Worm (Caenorhabditis elegans) whole organism, young adult: ENCODE measurements around the gene ins-10.
A peak's percentile ranks its signal among the peaks of the same experiment; 100 is the strongest.

Experiments
- B0035.1 ChIP-seq: sonication (generic microtip); optimal IDR thresholded peaks from 2 replicates; lab custom pipeline; 2016; ENCODE audit warnings: missing genetic modification characterization, mild to moderate bottlenecking, missing compliant biosample characterization, missing genotype, missing genetic modification reagents
- B0261.1 ChIP-seq: sonication (generic microtip); optimal IDR thresholded peaks from 2 replicates; lab custom pipeline; 2016; ENCODE audit warnings: mild to moderate bottlenecking, missing genetic modification characterization, moderate library complexity, missing compliant biosample characterization
- C06A6.2 ChIP-seq: fragments of 200-800 bp; sonication (Bioruptor generic); conservative IDR thresholded peaks from 2 replicates; pipeline ENCODE4 v1.3.6; 2022; ENCODE audit warnings: missing genetic modification characterization, missing compliant biosample characterization
- D2030.7 ChIP-seq: fragments of 200-800 bp; sonication (Bioruptor generic); IDR thresholded peaks from 2 replicates; pipeline ENCODE4 v1.3.6; 2022; ENCODE audit warnings: missing genetic modification reagents, missing genetic modification characterization, missing compliant biosample characterization
- F10E7.11 ChIP-seq: sonication (generic microtip); optimal IDR thresholded peaks from 2 replicates; lab custom pipeline; 2017; ENCODE audit warnings: mild to moderate bottlenecking, missing genetic modification characterization, moderate library complexity, missing compliant biosample characterization
- F22D6.2 ChIP-seq: sonication (generic microtip); optimal IDR thresholded peaks from 2 replicates; lab custom pipeline; 2016; ENCODE audit warnings: mild to moderate bottlenecking, missing genetic modification characterization, missing compliant biosample characterization
- F37B4.10 ChIP-seq: fragments of 200-800 bp; sonication (Bioruptor generic); IDR thresholded peaks from 2 replicates; pipeline ENCODE4 v1.3.6; 2022; ENCODE audit warnings: missing genetic modification characterization, missing compliant biosample characterization
- F57C9.4 ChIP-seq: sonication (generic microtip); optimal IDR thresholded peaks from 2 replicates; lab custom pipeline; 2017; ENCODE audit warnings: mild to moderate bottlenecking, missing genetic modification characterization, missing compliant biosample characterization
- K11D2.4 ChIP-seq: fragments of 200-800 bp; sonication (Bioruptor generic); IDR thresholded peaks from 2 replicates; pipeline ENCODE4 v1.3.6; 2022; ENCODE audit warnings: missing genetic modification reagents, missing genetic modification characterization, missing compliant biosample characterization
- K12H6.12 ChIP-seq: fragments of 200-800 bp; sonication (Bioruptor generic); optimal IDR thresholded peaks from 2 replicates; lab custom pipeline; 2018; ENCODE audit warnings: mild to moderate bottlenecking, missing genetic modification characterization, missing compliant biosample characterization
- Y53G8AR.9 ChIP-seq: fragments of 200-800 bp; sonication (Bioruptor generic); conservative IDR thresholded peaks from 2 replicates; pipeline ENCODE4 v1.3.6; 2022; ENCODE audit warnings: missing genetic modification reagents, missing genetic modification characterization, missing compliant biosample characterization
- Y56A3A.18 ChIP-seq: fragments of 200-800 bp; sonication (Bioruptor generic); IDR thresholded peaks from 2 replicates; pipeline ENCODE4 v1.3.6; 2022; ENCODE audit warnings: missing genetic modification reagents, missing genetic modification characterization, missing compliant biosample characterization
- Y67H2A.10 ChIP-seq: fragments of 200-800 bp; sonication (Bioruptor generic); conservative IDR thresholded peaks from 2 replicates; pipeline ENCODE4 v1.3.6; 2022; ENCODE audit warnings: missing genetic modification reagents, missing genetic modification characterization, missing compliant biosample characterization
- atf-7 ChIP-seq: sonication (generic microtip); optimal IDR thresholded peaks from 2 replicates; lab custom pipeline; 2017; ENCODE audit warnings: mild to moderate bottlenecking, missing genetic modification characterization, missing compliant biosample characterization
- attf-6 ChIP-seq: fragments of 200-800 bp; sonication (Bioruptor generic); IDR thresholded peaks from 2 replicates; pipeline ENCODE4 v1.3.6; 2022; ENCODE audit warnings: missing genetic modification reagents, missing genetic modification characterization, missing compliant biosample characterization
- ccch-3 ChIP-seq: fragments of 200-800 bp; sonication (Bioruptor generic); optimal IDR thresholded peaks from 2 replicates; lab custom pipeline; 2018; ENCODE audit warnings: mild to moderate bottlenecking, missing genetic modification characterization, missing compliant biosample characterization
- cebp-1 ChIP-seq, 2 experiments: fragments of 200-800 bp in 1 of 2; sonication (Bioruptor generic) in 1 of 2; sonication (generic microtip) in 1 of 2; IDR thresholded peaks in 1 of 2; optimal IDR thresholded peaks in 1 of 2; 2 replicates each; pipeline versions ENCODE4 v1.3.6 to Lab custom; 2017 to 2022; ENCODE audit warnings: missing compliant biosample characterization in 2 of 2, missing genetic modification characterization in 2 of 2, mild to moderate bottlenecking in 1 of 2, missing genetic modification reagents in 1 of 2, moderate library complexity in 1 of 2
- cebp-2 ChIP-seq: fragments of 200-800 bp; sonication (Bioruptor generic); IDR thresholded peaks from 2 replicates; pipeline ENCODE4 v1.3.6; 2022; ENCODE audit warnings: missing genetic modification characterization, missing compliant biosample characterization
- ceh-40 ChIP-seq: fragments of 200-800 bp; sonication (Bioruptor generic); IDR thresholded peaks from 2 replicates; pipeline ENCODE4 v1.3.6; 2022; ENCODE audit warnings: missing genetic modification characterization, missing compliant biosample characterization
- ceh-58 ChIP-seq: fragments of 200-800 bp; sonication (Bioruptor generic); IDR thresholded peaks from 2 replicates; pipeline ENCODE4 v1.3.6; 2022; ENCODE audit warnings: missing genetic modification characterization, missing compliant biosample characterization
- ceh-79 ChIP-seq: sonication (generic microtip); optimal IDR thresholded peaks from 2 replicates; lab custom pipeline; 2017; ENCODE audit warnings: mild to moderate bottlenecking, missing genetic modification characterization, missing compliant biosample characterization
- ceh-91 ChIP-seq: fragments of 200-800 bp; sonication (Bioruptor generic); IDR thresholded peaks from 2 replicates; pipeline ENCODE4 v1.3.6; 2022; ENCODE audit warnings: missing genetic modification reagents, missing genetic modification characterization, missing compliant biosample characterization
- egl-18 ChIP-seq: fragments of 200-800 bp; sonication (Bioruptor generic); IDR thresholded peaks from 2 replicates; pipeline ENCODE4 v1.3.6; 2022; ENCODE audit warnings: missing genetic modification reagents, missing genetic modification characterization, missing compliant biosample characterization
- egrh-3 ChIP-seq: fragments of 200-800 bp; sonication (Bioruptor generic); IDR thresholded peaks from 2 replicates; pipeline ENCODE4 v1.3.6; 2022; ENCODE audit warnings: missing genetic modification reagents, missing genetic modification characterization, missing compliant biosample characterization
- hrde-1 ChIP-seq: sonication (generic microtip); optimal IDR thresholded peaks from 2 replicates; lab custom pipeline; 2016; ENCODE audit warnings: missing genetic modification characterization, mild to moderate bottlenecking, missing compliant biosample characterization, moderate library complexity, missing genotype, missing genetic modification reagents, borderline replicate concordance
- hsf-1 ChIP-seq: fragments of 200-800 bp; sonication (Bioruptor generic); IDR thresholded peaks from 2 replicates; pipeline ENCODE4 v1.3.6; 2022; ENCODE audit warnings: missing genetic modification reagents, missing genetic modification characterization, missing compliant biosample characterization
- let-607 ChIP-seq, 2 experiments: fragments of 200-800 bp in 1 of 2; sonication (Bioruptor generic) in 1 of 2; sonication (generic microtip) in 1 of 2; optimal IDR thresholded peaks; 2 replicates each; lab custom pipeline; 2016 to 2018; ENCODE audit warnings: mild to moderate bottlenecking in 2 of 2, missing compliant biosample characterization in 2 of 2, missing genetic modification characterization in 2 of 2, moderate library complexity in 2 of 2, missing genotype in 1 of 2
- lin-26 ChIP-seq: fragments of 200-800 bp; sonication (Bioruptor generic); IDR thresholded peaks from 2 replicates; pipeline ENCODE4 v1.3.6; 2022; ENCODE audit warnings: missing genetic modification reagents, missing genetic modification characterization, missing compliant biosample characterization
- lin-35 ChIP-seq, 3 experiments: fragments of 150-350 bp in 2 of 3; sonication (generic microtip) in 1 of 3; optimal IDR thresholded peaks; 2 replicates each; lab custom pipeline; 2014 to 2018; ENCODE audit warnings: missing biosample characterization in 3 of 3, missing genetic modification characterization in 3 of 3, missing genetic modification reagents in 3 of 3
- lir-1 ChIP-seq: fragments of 200-800 bp; sonication (Bioruptor generic); conservative IDR thresholded peaks from 2 replicates; pipeline ENCODE4 v1.3.6; 2022; ENCODE audit warnings: missing genetic modification reagents, missing genetic modification characterization, missing compliant biosample characterization
- lsl-1 ChIP-seq: fragments of 200-800 bp; sonication (Bioruptor generic); optimal IDR thresholded peaks from 2 replicates; lab custom pipeline; 2018; ENCODE audit warnings: mild to moderate bottlenecking, missing genetic modification characterization, moderate library complexity, missing compliant biosample characterization
- madf-10 ChIP-seq: sonication (generic microtip); optimal IDR thresholded peaks from 2 replicates; lab custom pipeline; 2016; ENCODE audit warnings: mild to moderate bottlenecking, missing genetic modification characterization, missing compliant biosample characterization
- madf-3 ChIP-seq: fragments of 200-800 bp; sonication (Bioruptor generic); IDR thresholded peaks from 2 replicates; pipeline ENCODE4 v1.3.6; 2022; ENCODE audit warnings: missing genetic modification reagents, missing genetic modification characterization, missing compliant biosample characterization
- madf-6 ChIP-seq: fragments of 200-800 bp; sonication (Bioruptor generic); IDR thresholded peaks from 2 replicates; pipeline ENCODE4 v1.3.6; 2022; ENCODE audit warnings: missing genetic modification reagents, missing genetic modification characterization, missing compliant biosample characterization
- nfya-2 ChIP-seq: fragments of 200-800 bp; sonication (Bioruptor generic); IDR thresholded peaks from 2 replicates; pipeline ENCODE4 v1.3.6; 2022; ENCODE audit warnings: missing genetic modification reagents, missing genetic modification characterization, missing compliant biosample characterization
- nfyb-1 ChIP-seq: fragments of 200-800 bp; sonication (Bioruptor generic); IDR thresholded peaks from 2 replicates; pipeline ENCODE4 v1.3.6; 2022; ENCODE audit warnings: missing genetic modification reagents, missing genetic modification characterization, missing compliant biosample characterization
- nhr-27 ChIP-seq: fragments of 200-800 bp; sonication (Bioruptor generic); optimal IDR thresholded peaks from 2 replicates; lab custom pipeline; 2018; ENCODE audit warnings: mild to moderate bottlenecking, missing genetic modification characterization, moderate library complexity, missing compliant biosample characterization
- nhr-80 ChIP-seq: sonication (generic microtip); optimal IDR thresholded peaks from 2 replicates; lab custom pipeline; 2016; ENCODE audit warnings: missing genetic modification characterization, missing compliant biosample characterization
- rcor-1 ChIP-seq: fragments of 200-800 bp; sonication (Bioruptor generic); IDR thresholded peaks from 2 replicates; pipeline ENCODE4 v1.3.6; 2022; ENCODE audit warnings: missing genetic modification reagents, missing genetic modification characterization, missing compliant biosample characterization
- sea-2 ChIP-seq: fragments of 200-800 bp; sonication (Bioruptor generic); IDR thresholded peaks from 2 replicates; pipeline ENCODE4 v1.3.6; 2022; ENCODE audit warnings: missing genetic modification characterization, missing compliant biosample characterization
- tbp1 ChIP-seq: fragments of 200-800 bp; sonication (Bioruptor generic); optimal IDR thresholded peaks from 2 replicates; lab custom pipeline; 2018; ENCODE audit warnings: mild to moderate bottlenecking, missing genetic modification characterization, missing compliant biosample characterization
- tlf-1 ChIP-seq: fragments of 200-800 bp; sonication (Bioruptor generic); optimal IDR thresholded peaks from 2 replicates; lab custom pipeline; 2018; ENCODE audit warnings: mild to moderate bottlenecking, missing genetic modification characterization, missing compliant biosample characterization
- zfh-2 ChIP-seq: fragments of 200-800 bp; sonication (Bioruptor generic); conservative IDR thresholded peaks from 2 replicates; pipeline ENCODE4 v1.3.6; 2022; ENCODE audit warnings: missing genetic modification reagents, missing genetic modification characterization, missing compliant biosample characterization
- zim-3 ChIP-seq: sonication (generic microtip); optimal IDR thresholded peaks from 2 replicates; lab custom pipeline; 2017; ENCODE audit warnings: mild to moderate bottlenecking, missing genetic modification characterization, moderate library complexity, missing compliant biosample characterization
- ztf-22 ChIP-seq: fragments of 200-800 bp; sonication (Bioruptor generic); optimal IDR thresholded peaks from 2 replicates; lab custom pipeline; 2018; ENCODE audit warnings: mild to moderate bottlenecking, missing genetic modification characterization, moderate library complexity, missing compliant biosample characterization
- ztf-26 ChIP-seq: sonication (generic microtip); optimal IDR thresholded peaks from 2 replicates; lab custom pipeline; 2017; ENCODE audit warnings: missing genetic modification characterization, missing compliant biosample characterization
- ztf-3 ChIP-seq: fragments of 200-800 bp; sonication (Bioruptor generic); optimal IDR thresholded peaks from 2 replicates; lab custom pipeline; 2018; ENCODE audit warnings: mild to moderate bottlenecking, missing genetic modification characterization, missing compliant biosample characterization
- ztf-6 ChIP-seq: fragments of 200-800 bp; sonication (Bioruptor generic); IDR thresholded peaks from 2 replicates; pipeline ENCODE4 v1.3.6; 2022; ENCODE audit warnings: missing genetic modification reagents, missing genetic modification characterization, missing compliant biosample characterization

Gene ins-10

ce11 chrV:14055097-14055496, 21.3 kb downstream of the ins-10 start (continued):
- TF ChIP-seq zim-3 (tag; lab: Kevin White, UChicago) (peak; percentile 89), madf-3 (GFP tag; lab: Robert Waterston, UW) (peak; percentile 94), hsf-1 (GFP tag; lab: Robert Waterston, UW) (peak; percentile 74), ztf-22 (GFP tag; lab: Kevin White, UChicago) (peak; percentile 78), nhr-27 (tag; lab: Kevin White, UChicago) (peak; percentile 75), cebp-2 (GFP tag; lab: Robert Waterston, UW) (0 out of 2 replicates have a peak, but pooled peaks have one; percentile 27), F57C9.4 (tag; lab: Kevin White, UChicago) (peak; percentile 87), B0261.1 (tag; lab: Kevin White, UChicago) (peak; percentile 17), ccch-3 (GFP tag; lab: Kevin White, UChicago) (peak; percentile 92), madf-10 (tag; lab: Kevin White, UChicago) (peak; percentile 88), ztf-6 (peak; percentile 91), K11D2.4 (GFP tag; lab: Robert Waterston, UW) (peak; percentile 97), C06A6.2 (GFP tag; lab: Robert Waterston, UW) (peak; percentile 97), attf-6 (peak; percentile 58), let-607 (tag; optimal IDR thresholded peaks at IDR 0.05; lab: Kevin White, UChicago) (peak; percentile 55 to 92), F22D6.2 (tag; lab: Kevin White, UChicago) (peak; percentile 86), lin-35 (GFP tag; optimal IDR thresholded peaks at IDR 0.05; lab: Kevin White, UChicago) (peak in 2 of 3 experiments; percentile 29 to 84), rcor-1 (GFP tag; lab: Robert Waterston, UW) (peak; percentile 95), ztf-3 (GFP tag; lab: Kevin White, UChicago) (peak; percentile 73), nfya-2 (GFP tag; lab: Robert Waterston, UW) (0 out of 2 replicates have a peak, but pooled peaks have one; percentile 40), zfh-2 (GFP tag; lab: Robert Waterston, UW) (peak; percentile 82), ceh-58 (GFP tag; lab: Robert Waterston, UW) (0 out of 2 replicates have a peak, but pooled peaks have one; percentile 13), B0035.1 (tag; lab: Kevin White, UChicago) (peak; percentile 62), lsl-1 (GFP tag; lab: Kevin White, UChicago) (peak; percentile 29), atf-7 (tag; lab: Kevin White, UChicago) (peak; percentile 95), egl-18 (peak; percentile 95), egrh-3 (GFP tag; lab: Robert Waterston, UW) (peak; percentile 79; the same call in 1 of the 2 replicates), F10E7.11 (peak; percentile 47), lir-1 (GFP tag; lab: Robert Waterston, UW) (peak; percentile 97), ceh-91 (GFP tag; lab: Robert Waterston, UW) (peak; percentile 77), tlf-1 (GFP tag; lab: Kevin White, UChicago) (peak; percentile 85), ceh-79 (tag; lab: Kevin White, UChicago) (peak; percentile 68), ztf-26 (tag; lab: Kevin White, UChicago) (peak; percentile 94), lin-26 (GFP tag; lab: Robert Waterston, UW) (peak; percentile 83), cebp-1 (GFP tag; IDR thresholded peaks at IDR 0.05; lab: Robert Waterston, UW) (peak; percentile 87), cebp-1 (tag; optimal IDR thresholded peaks at IDR 0.05; lab: Kevin White, UChicago) (peak; percentile 87), F37B4.10 (GFP tag; lab: Robert Waterston, UW) (peak; percentile 90; the same call in 1 of the 2 replicates), Y67H2A.10 (GFP tag; lab: Robert Waterston, UW) (peak; percentile 90), hrde-1 (tag; lab: Kevin White, UChicago) (peak; percentile 8), nfyb-1 (peak; percentile 97), K12H6.12 (tag; lab: Kevin White, UChicago) (peak; percentile 92), D2030.7 (peak; percentile 60), sea-2 (GFP tag; lab: Robert Waterston, UW) (peak; percentile 93), madf-6 (GFP tag; lab: Robert Waterston, UW) (peak; percentile 85), Y53G8AR.9 (GFP tag; lab: Robert Waterston, UW) (peak; percentile 97), tbp1 (GFP tag; lab: Kevin White, UChicago) (peak; percentile 68), Y56A3A.18 (GFP tag; lab: Robert Waterston, UW) (peak; percentile 93), nhr-80 (tag; lab: Kevin White, UChicago) (peak; percentile 75), ceh-40 (GFP tag; lab: Robert Waterston, UW) (0 out of 2 replicates have a peak, but pooled peaks have one; percentile 25)
